Fruit fly (Drosophila melanogaster): ENCODE data around the gene fzr.
A peak's percentile ranks its signal among the peaks of the same experiment; 100 is the strongest.

fzr gene

DNA sequence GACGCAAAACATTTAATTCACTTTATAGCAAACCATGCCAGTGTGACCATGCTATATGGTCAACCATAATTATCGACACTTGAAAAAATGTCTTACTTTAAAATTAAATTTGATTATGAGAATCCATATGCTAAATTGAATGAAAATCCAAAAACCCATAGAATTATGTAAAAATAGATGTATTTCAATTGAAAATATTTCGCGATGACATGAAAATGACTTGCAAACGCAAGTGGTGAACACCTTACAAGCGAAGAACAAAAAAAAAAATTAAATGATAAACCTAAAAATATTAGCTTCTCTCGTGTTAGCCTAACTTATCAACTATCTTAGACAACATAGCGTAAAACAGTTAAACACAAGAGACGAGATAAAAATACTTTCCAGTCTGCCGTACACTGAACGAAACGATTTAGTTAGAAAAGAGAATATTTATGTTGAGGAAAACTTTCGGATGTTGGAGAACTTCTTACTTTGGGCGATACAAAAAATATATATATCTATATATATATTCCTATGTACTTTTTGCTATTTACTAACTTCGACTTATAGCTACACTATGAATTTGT is 560 bp upstream of the fzr start (continued):
- no peak for TF ChIP-seq CG4360 (GFP tag; IDR thresholded peaks at IDR 0.05)
- peak; percentile 11 to 31 for TF ChIP-seq Pdp1 (GFP tag; optimal IDR thresholded peaks at IDR 0.05)
- TF ChIP-seq CG2116 (GFP tag; optimal IDR thresholded peaks at IDR 0.05): peak; percentile 31
- peak; percentile 12; the same call in 1 of the 2 replicates for TF ChIP-seq esg (GFP tag; conservative IDR thresholded peaks at IDR 0.05)
- TF ChIP-seq Oaz (GFP tag; IDR thresholded peaks at IDR 0.05): no peak
- no peak for TF ChIP-seq emc (GFP tag; optimal IDR thresholded peaks at IDR 0.05)
- TF ChIP-seq CG7271 (tag; optimal IDR thresholded peaks at IDR 0.05): no peak
- TF ChIP-seq sens (GFP tag): peak; percentile 90
- TF ChIP-seq PHDP (tag; optimal IDR thresholded peaks at IDR 0.05): peak; percentile 60
- TF ChIP-seq scrt (GFP tag; optimal IDR thresholded peaks at IDR 0.05): peak; percentile 15
- peak; percentile 44 for TF ChIP-seq ATbp (GFP tag; optimal IDR thresholded peaks at IDR 0.05)
- no peak for TF ChIP-seq stwl (tag; optimal IDR thresholded peaks at IDR 0.05)
- TF ChIP-seq Dbx (GFP tag; IDR thresholded peaks at IDR 0.05): peak; percentile 23; the same call in 1 of the 3 replicates
- no peak for TF ChIP-seq Bgb (GFP tag; IDR thresholded peaks at IDR 0.05; ENCODE audit: partially characterized antibody)
- no peak for TF ChIP-seq Mrtf (GFP tag; IDR thresholded peaks at IDR 0.05)
- peak; percentile 50 for TF ChIP-seq CG10462 (GFP tag; optimal IDR thresholded peaks at IDR 0.05)
- peak; percentile 60 for TF ChIP-seq fd96Cb (tag; optimal IDR thresholded peaks at IDR 0.05)
- no peak; the same call in 1 of the 2 replicates for TF ChIP-seq ssp (GFP tag; IDR thresholded peaks at IDR 0.05)
- peak; percentile 26 for TF ChIP-seq CG9817 (tag; optimal IDR thresholded peaks at IDR 0.05)
- TF ChIP-seq fru (optimal IDR thresholded peaks at IDR 0.05): no peak
- no peak for TF ChIP-seq HLH4C (GFP tag; IDR thresholded peaks at IDR 0.05; ENCODE audit: partially characterized antibody)
- no peak for TF ChIP-seq Lim3 (GFP tag; IDR thresholded peaks at IDR 0.05)
- no peak for TF ChIP-seq CG7963 (GFP tag; IDR thresholded peaks at IDR 0.05; ENCODE audit: partially characterized antibody)
- TF ChIP-seq bcd (GFP tag; optimal IDR thresholded peaks at IDR 0.05): peak; percentile 32
- peak; percentile 49 for TF ChIP-seq maf-S (GFP tag; optimal IDR thresholded peaks at IDR 0.05)
- no peak for TF ChIP-seq ttk (GFP tag; IDR thresholded peaks at IDR 0.05)
- TF ChIP-seq rib (GFP tag; IDR thresholded peaks at IDR 0.05): no peak
- no peak for TF ChIP-seq yki (optimal IDR thresholded peaks at IDR 0.05)
- TF ChIP-seq CG3726 (GFP tag; IDR thresholded peaks at IDR 0.05): no peak
- TF ChIP-seq CG30403 (GFP tag; optimal IDR thresholded peaks at IDR 0.05): peak; percentile 76
- peak; percentile 71 for TF ChIP-seq CG6689 (GFP tag; IDR thresholded peaks at IDR 0.05)
- TF ChIP-seq C15 (GFP tag; IDR thresholded peaks at IDR 0.05): no peak
- no peak for TF ChIP-seq Bdp1 (GFP tag; optimal IDR thresholded peaks at IDR 0.05)
- TF ChIP-seq pb (GFP tag; optimal IDR thresholded peaks at IDR 0.05): no peak
- 0 out of 3 replicates have a peak, but pooled peaks have one; percentile 22 for TF ChIP-seq dysf (GFP tag; IDR thresholded peaks at IDR 0.05)
- TF ChIP-seq ato (GFP tag; IDR thresholded peaks at IDR 0.05; ENCODE audit: partially characterized antibody): no peak
- TF ChIP-seq HLH3B (GFP tag; IDR thresholded peaks at IDR 0.05): peak; percentile 49; the same call in 1 of the 2 replicates
- peak; percentile 41 for TF ChIP-seq CG12744 (GFP tag; optimal IDR thresholded peaks at IDR 0.05)
- no peak for TF ChIP-seq CG3838 (GFP tag; optimal IDR thresholded peaks at IDR 0.05)
- TF ChIP-seq CG18476 (GFP tag; optimal IDR thresholded peaks at IDR 0.05): peak; percentile 44
- no peak for TF ChIP-seq Hr39 (optimal IDR thresholded peaks at IDR 0.05)
- peak; percentile 51 for TF ChIP-seq CG10209 (GFP tag; optimal IDR thresholded peaks at IDR 0.05)
- no peak for TF ChIP-seq Opbp (GFP tag; IDR thresholded peaks at IDR 0.05; ENCODE audit: partially characterized antibody)
- no peak for TF ChIP-seq twi (tag; optimal IDR thresholded peaks at IDR 0.05)
- TF ChIP-seq ash1 (GFP tag; optimal IDR thresholded peaks at IDR 0.05): no peak
- peak; percentile 63 for TF ChIP-seq CG15269 (tag; optimal IDR thresholded peaks at IDR 0.05)
- no peak for TF ChIP-seq CG7987 (GFP tag; optimal IDR thresholded peaks at IDR 0.05)
- no peak for TF ChIP-seq da (GFP tag; optimal IDR thresholded peaks at IDR 0.05)
- no peak for TF ChIP-seq bigmax (GFP tag; optimal IDR thresholded peaks at IDR 0.05)
- TF ChIP-seq CG11695 (GFP tag; IDR thresholded peaks at IDR 0.05): peak; percentile 67; the same call in 2 of the 3 replicates
- TF ChIP-seq kni (GFP tag; optimal IDR thresholded peaks at IDR 0.05): no peak
- TF ChIP-seq Poxn (GFP tag; IDR thresholded peaks at IDR 0.05): no peak
